Worm (Caenorhabditis elegans) whole organism, L1 larva: ENCODE data around the gene C06E4.2.

ENCODE experiments used
- jun-1 ChIP-seq: fragments of 150-350 bp; optimal IDR thresholded peaks from 2 replicates; lab custom pipeline; 2014; ENCODE audit warnings: missing biosample characterization, missing genetic modification reagents, missing genetic modification characterization
- nhr-77 ChIP-seq: fragments of 150-350 bp; optimal IDR thresholded peaks from 2 replicates; lab custom pipeline; 2014; ENCODE audit warnings: missing biosample characterization, missing genetic modification characterization

- TF ChIP-seq nhr-77 (tag; lab: Kevin White, UChicago) (no peak), jun-1 (tag; lab: Kevin White, UChicago) (no peak)
Measured at ce11 chrIV:7332695-7333094, 55.9 kb downstream of the C06E4.2 start, which contains the start of gene ocr-4.
